Fruit fly (Drosophila melanogaster) Kc167 (cell line): ENCODE results near the gene CG31673.

Experiments used
- Sin3A ChIP-seq: fragments of >200 bp; optimal IDR thresholded peaks from 2 replicates; lab custom pipeline; 2018; ENCODE audit warnings: missing external identifiers
- h ChIP-seq: fragments of >200 bp; optimal IDR thresholded peaks from 3 replicates; lab custom pipeline; 2018; ENCODE audit warnings: missing external identifiers
- insv ChIP-seq: fragments of >200 bp; optimal IDR thresholded peaks from 3 replicates; lab custom pipeline; 2018; ENCODE audit warnings: missing external identifiers
- psq ChIP-seq: fragments of >200 bp; optimal IDR thresholded peaks from 2 replicates; lab custom pipeline; 2017; ENCODE audit warnings: missing external identifiers
- ttk ChIP-seq: sonication (Bioruptor generic); optimal IDR thresholded peaks from 2 replicates; lab custom pipeline; 2017; ENCODE audit warnings: missing external identifiers

- TF ChIP-seq psq (lab: Kevin White, UChicago) (no peak), ttk (lab: Kevin White, UChicago) (no peak), insv (lab: Kevin White, UChicago) (no peak), Sin3A (lab: Kevin White, UChicago) (no peak), h (lab: Kevin White, UChicago) (no peak)
Measured at dm6 chr2L:20780768-20781167, 48.6 kb upstream of the CG31673 start.
